Worm (Caenorhabditis elegans) whole organism, L1 larva: Measurements from ENCODE around the gene C33F10.1.

Source experiments
- blmp-1 ChIP-seq: fragments of 150-350 bp; optimal IDR thresholded peaks from 2 replicates; lab custom pipeline; 2014; ENCODE audit warnings: missing biosample characterization, missing genetic modification characterization
- dpl-1 ChIP-seq, 3 experiments: fragments of 150-350 bp in 2 of 3; sonication (generic microtip) in 1 of 3; optimal IDR thresholded peaks; 2 replicates each; lab custom pipeline; 2014 to 2017; ENCODE audit warnings: missing biosample characterization in 3 of 3, missing genetic modification characterization in 3 of 3, missing genetic modification reagents in 3 of 3
- egl-27 ChIP-seq, 2 experiments: fragments of 150-350 bp in 1 of 2; sonication (generic microtip); optimal IDR thresholded peaks; 3 replicates each; lab custom pipeline; 2017 to 2018; ENCODE audit warnings: missing biosample characterization in 2 of 2, missing genetic modification characterization in 2 of 2, missing genetic modification reagents in 2 of 2
- fos-1 ChIP-seq: fragments of 150-350 bp; optimal IDR thresholded peaks from 2 replicates; lab custom pipeline; 2014; ENCODE audit warnings: missing biosample characterization, missing genetic modification characterization
- lin-14 ChIP-seq: fragments of 200-800 bp; sonication (Bioruptor generic); optimal IDR thresholded peaks from 2 replicates; lab custom pipeline; 2018; ENCODE audit warnings: mild to moderate bottlenecking, missing genetic modification characterization, moderate library complexity, missing compliant biosample characterization
- mep-1 ChIP-seq: fragments of 150-350 bp; optimal IDR thresholded peaks from 2 replicates; lab custom pipeline; 2014; ENCODE audit warnings: missing biosample characterization, missing genetic modification characterization
- snpc-4 ChIP-seq: fragments of 150-350 bp; optimal IDR thresholded peaks from 2 replicates; lab custom pipeline; 2014; ENCODE audit warnings: missing biosample characterization, missing genetic modification characterization
- tbx-2 ChIP-seq: sonication (generic microtip); optimal IDR thresholded peaks from 2 replicates; lab custom pipeline; 2016; ENCODE audit warnings: missing genetic modification characterization, missing compliant biosample characterization
- unc-130 ChIP-seq: fragments of 150-350 bp; optimal IDR thresholded peaks from 2 replicates; lab custom pipeline; 2017; ENCODE audit warnings: missing biosample characterization, missing genetic modification characterization, inconsistent platforms
- unc-62 ChIP-seq: fragments of 150-350 bp; optimal IDR thresholded peaks from 2 replicates; lab custom pipeline; 2014; ENCODE audit warnings: missing biosample characterization, missing genetic modification reagents, missing genetic modification characterization
- ztf-4 ChIP-seq: fragments of 150-350 bp; optimal IDR thresholded peaks from 2 replicates; lab custom pipeline; 2014; ENCODE audit warnings: missing biosample characterization, missing genetic modification characterization

ce11 chrII:4815356-4815755 is 19.5 kb upstream of the C33F10.1 start:
- no peak for TF ChIP-seq unc-62 (GFP tag; lab: Kevin White, UChicago)
- no peak for TF ChIP-seq blmp-1
- TF ChIP-seq unc-130: no peak
- TF ChIP-seq tbx-2: no peak
- no peak for TF ChIP-seq egl-27 (tag; optimal IDR thresholded peaks at IDR 0.05; lab: Kevin White, UChicago)
- TF ChIP-seq snpc-4 (tag; lab: Kevin White, UChicago): no peak
- no peak for TF ChIP-seq mep-1 (tag; lab: Kevin White, UChicago)
- TF ChIP-seq lin-14: no peak
- TF ChIP-seq fos-1: no peak
- no peak for TF ChIP-seq ztf-4 (tag; lab: Kevin White, UChicago)
- TF ChIP-seq dpl-1 (GFP tag; optimal IDR thresholded peaks at IDR 0.05; lab: Kevin White, UChicago): no peak
